Fruit fly (Drosophila melanogaster) whole organism, wandering third instar larva: ENCODE results near the gene Phae2.

Source experiments
- Abd-B ChIP-seq: fragments of >200 bp; optimal IDR thresholded peaks from 2 replicates; lab custom pipeline; 2017; ENCODE audit warnings: missing biosample characterization, missing genetic modification characterization
- Dfd ChIP-seq: fragments of >200 bp; optimal IDR thresholded peaks from 2 replicates; lab custom pipeline; 2017; ENCODE audit warnings: missing biosample characterization, missing genetic modification characterization
- HLH106 ChIP-seq: fragments of 200-800 bp; optimal IDR thresholded peaks from 3 replicates; lab custom pipeline; 2019; ENCODE audit warnings: missing biosample characterization, mild to moderate bottlenecking, missing genetic modification characterization, moderate library complexity
- Myc ChIP-seq: fragments of >200 bp; optimal IDR thresholded peaks from 2 replicates; lab custom pipeline; 2017
- dl ChIP-seq, 2 experiments: fragments of 175-275, 200-275 bp in 1 of 2; fragments of 200-275 bp in 1 of 2; sonication (Bioruptor generic); optimal IDR thresholded peaks; lab custom pipeline; 2018; ENCODE audit warnings: mild to moderate bottlenecking in 2 of 2, missing biosample characterization in 2 of 2, missing genetic modification characterization in 2 of 2, moderate library complexity in 2 of 2; ENCODE audit not compliant: partially characterized antibody in 2 of 2, insufficient read depth in 1 of 2
- fru ChIP-seq: fragments of 200-800 bp; sonication (Bioruptor generic); optimal IDR thresholded peaks from 3 replicates; lab custom pipeline; 2016; ENCODE audit warnings: missing biosample characterization, mild to moderate bottlenecking, missing genetic modification characterization
- h ChIP-seq: fragments of 200-800 bp; sonication (Bioruptor generic); optimal IDR thresholded peaks from 3 replicates; lab custom pipeline; 2016; ENCODE audit warnings: missing biosample characterization, mild to moderate bottlenecking, missing genetic modification characterization
- psq ChIP-seq: fragments of 200-800 bp; sonication (Bioruptor generic); optimal IDR thresholded peaks from 3 replicates; lab custom pipeline; 2017; ENCODE audit warnings: missing biosample characterization, mild to moderate bottlenecking, missing genetic modification characterization, moderate library complexity
- usp ChIP-seq: fragments of >200 bp; optimal IDR thresholded peaks from 2 replicates; lab custom pipeline; 2017; ENCODE audit warnings: missing biosample characterization, missing genetic modification characterization

- no peak for TF ChIP-seq Abd-B (GFP tag; lab: Kevin White, UChicago)
- TF ChIP-seq dl (GFP tag; optimal IDR thresholded peaks at IDR 0.05; lab: Kevin White, UChicago; ENCODE audit: insufficient read depth in 1 of 2, partially characterized antibody in 2 of 2) = no peak
- no peak for TF ChIP-seq psq (GFP tag; lab: Kevin White, UChicago)
- no peak for TF ChIP-seq Dfd
- TF ChIP-seq fru = no peak
- TF ChIP-seq usp = no peak
- TF ChIP-seq Myc (lab: Kevin White, UChicago) = no peak
- no peak for TF ChIP-seq h
- no peak for TF ChIP-seq HLH106
Observed at dm6 chr2L:12120000-12120399, 9.1 kb downstream of the Phae2 start.
